Fruit fly (Drosophila melanogaster): ENCODE measurements around the gene gro.

gro gene

dm6 chr3R:26081380-26081991, 40.0 kb downstream of the gro start (continued):
- TF ChIP-seq CG11762 (GFP tag; optimal IDR thresholded peaks at IDR 0.05; ENCODE audit: insufficient read depth) (peak; percentile 61), CG7368 (GFP tag; optimal IDR thresholded peaks at IDR 0.05) (peak; percentile 56), CG6276 (GFP tag; optimal IDR thresholded peaks at IDR 0.05) (peak; percentile 53), CG10669 (GFP tag; optimal IDR thresholded peaks at IDR 0.05) (peak; percentile 73), Ets21C (GFP tag; optimal IDR thresholded peaks at IDR 0.05) (peak; percentile 51), vri (GFP tag; optimal IDR thresholded peaks at IDR 0.05) (peak; percentile 50), CG3032 (tag; optimal IDR thresholded peaks at IDR 0.05) (peak; percentile 82), ss (GFP tag; optimal IDR thresholded peaks at IDR 0.05) (peak; percentile 74 to 96)

- TF ChIP-seq CG10669 (GFP tag; optimal IDR thresholded peaks at IDR 0.05) (no peak), Smox (GFP tag; optimal IDR thresholded peaks at IDR 0.05) (no peak), Eip78C (GFP tag) (peak; percentile 53), Eip75B (GFP tag; optimal IDR thresholded peaks at IDR 0.05) (no peak), CG6276 (GFP tag; optimal IDR thresholded peaks at IDR 0.05) (no peak), fd85E (GFP tag; optimal IDR thresholded peaks at IDR 0.05) (no peak), svp (GFP tag) (peak; percentile 51)
Measured at dm6 chr3R:26095551-26095950, 54.0 kb downstream of the gro start.

- TF ChIP-seq CG3919 (GFP tag; optimal IDR thresholded peaks at IDR 0.05) = peak; percentile 72
- no peak for TF ChIP-seq CG6276 (GFP tag; optimal IDR thresholded peaks at IDR 0.05)
- TF ChIP-seq cyc (GFP tag; optimal IDR thresholded peaks at IDR 0.05) = no peak
- TF ChIP-seq CG6163 (GFP tag; IDR thresholded peaks at IDR 0.05) = no peak
- TF ChIP-seq CG7368 (GFP tag; optimal IDR thresholded peaks at IDR 0.05) = no peak
Measured at dm6 chr3R:26096192-26096591, 54.7 kb downstream of the gro start.

dm6 chr3R:26098502-26099210, 57.1 kb downstream of the gro start, which contains the start of gene dysf:
TSS of gene dysf (minus strand) at chr3R:26098711.
- TF ChIP-seq CG6854 (GFP tag; optimal IDR thresholded peaks at IDR 0.05) (no peak), CG8119 (GFP tag; IDR thresholded peaks at IDR 0.05) (peak; percentile 88), CG7368 (GFP tag; optimal IDR thresholded peaks at IDR 0.05) (peak; percentile 48), CG11762 (GFP tag; optimal IDR thresholded peaks at IDR 0.05; ENCODE audit: insufficient read depth) (peak; percentile 63), eg (GFP tag; IDR thresholded peaks at IDR 0.05) (peak; percentile 44; the same call in 2 of the 3 replicates), CG9139 (GFP tag; optimal IDR thresholded peaks at IDR 0.05) (peak; percentile 55), Hr38 (GFP tag; optimal IDR thresholded peaks at IDR 0.05) (no peak), Blimp-1 (GFP tag; optimal IDR thresholded peaks at IDR 0.05) (peak; percentile 69), Sox102F (GFP tag; optimal IDR thresholded peaks at IDR 0.05) (peak; percentile 27), CG15336 (GFP tag; IDR thresholded peaks at IDR 0.05) (peak; percentile 69), Gug (GFP tag; IDR thresholded peaks at IDR 0.05) (no peak), Eip75B (GFP tag; optimal IDR thresholded peaks at IDR 0.05) (no peak), pdm3 (GFP tag; optimal IDR thresholded peaks at IDR 0.05) (peak; percentile 37), salr (GFP tag; optimal IDR thresholded peaks at IDR 0.05) (peak in 1 of 2 experiments; percentile 77), dsx (GFP tag; optimal IDR thresholded peaks at IDR 0.05; ENCODE audit: poor library complexity, severe bottlenecking) (peak; percentile 76), Ets96B (tag; optimal IDR thresholded peaks at IDR 0.05) (peak; percentile 85), Sox14 (GFP tag; optimal IDR thresholded peaks at IDR 0.05) (no peak), Eip78C (GFP tag) (peak; percentile 84), CG6808 (GFP tag; optimal IDR thresholded peaks at IDR 0.05) (peak; percentile 77), Hr4 (GFP tag; optimal IDR thresholded peaks at IDR 0.05) (peak; percentile 34), CG6163 (GFP tag; IDR thresholded peaks at IDR 0.05) (peak; percentile 18; the same call in 1 of the 3 replicates), CG3919 (GFP tag; optimal IDR thresholded peaks at IDR 0.05) (peak; percentile 71), CG6276 (GFP tag; optimal IDR thresholded peaks at IDR 0.05) (peak; percentile 71), svp (GFP tag) (peak; percentile 69), fd85E (GFP tag; optimal IDR thresholded peaks at IDR 0.05) (no peak), fkh (GFP tag; optimal IDR thresholded peaks at IDR 0.05) (no peak), CG8319 (GFP tag; optimal IDR thresholded peaks at IDR 0.05) (peak; percentile 57), Smox (GFP tag; optimal IDR thresholded peaks at IDR 0.05) (peak; percentile 50), CG1621 (tag; optimal IDR thresholded peaks at IDR 0.05) (peak; percentile 31), topi (GFP tag; optimal IDR thresholded peaks at IDR 0.05) (peak; percentile 58), net (GFP tag; optimal IDR thresholded peaks at IDR 0.05) (peak; percentile 23), CG6792 (GFP tag; optimal IDR thresholded peaks at IDR 0.05) (peak; percentile 70), CG4318 (GFP tag; optimal IDR thresholded peaks at IDR 0.05) (peak; percentile 77), acj6 (GFP tag; optimal IDR thresholded peaks at IDR 0.05) (peak; percentile 76), Ets21C (GFP tag; optimal IDR thresholded peaks at IDR 0.05) (no peak), CG11294 (GFP tag; IDR thresholded peaks at IDR 0.05) (peak; percentile 39; the same call in 1 of the 2 replicates)
